Fruit fly (Drosophila melanogaster) whole organism, embryonic: ENCODE measurements around the gene CG13893.

Experiments used
- Adf1 ChIP-seq: fragments of 200-800 bp; sonication (Bioruptor generic); IDR thresholded peaks from 2 replicates; pipeline ENCODE4 v1.3.6; 2022; ENCODE audit warnings: missing biosample characterization, missing genetic modification characterization
- BtbVII ChIP-seq: fragments of 200-800 bp; sonication (Bioruptor generic); optimal IDR thresholded peaks from 3 replicates; lab custom pipeline; 2017; ENCODE audit warnings: missing biosample characterization, mild to moderate bottlenecking, missing genetic modification characterization
- CG10321 ChIP-seq: fragments of 200-800 bp; sonication (Bioruptor generic); IDR thresholded peaks from 2 replicates; pipeline ENCODE4 v1.3.6; 2022; ENCODE audit warnings: missing biosample characterization, missing genetic modification characterization
- CG12104 ChIP-seq: fragments of 200-800 bp; sonication (Bioruptor generic); optimal IDR thresholded peaks from 3 replicates; lab custom pipeline; 2016; ENCODE audit warnings: missing biosample characterization, missing genetic modification characterization
- CG12391 ChIP-seq: fragments of 200-800 bp; sonication (Bioruptor generic); optimal IDR thresholded peaks from 3 replicates; lab custom pipeline; 2018; ENCODE audit warnings: missing biosample characterization, mild to moderate bottlenecking, missing genetic modification characterization, moderate library complexity
- CG12942 ChIP-seq: fragments of 200-800 bp; sonication (Bioruptor generic); optimal IDR thresholded peaks from 3 replicates; lab custom pipeline; 2016; ENCODE audit warnings: missing biosample characterization, missing genetic modification characterization
- CG14050 ChIP-seq: fragments of 200-800 bp; sonication (Bioruptor generic); IDR thresholded peaks from 3 replicates; pipeline ENCODE4 v1.3.6; 2022; ENCODE audit warnings: missing biosample characterization, missing genetic modification characterization
- CG15601 ChIP-seq: fragments of 200-800 bp; sonication (Bioruptor generic); optimal IDR thresholded peaks from 3 replicates; lab custom pipeline; 2019; ENCODE audit warnings: missing biosample characterization, mild to moderate bottlenecking, missing genetic modification characterization, moderate library complexity
- CG17359 ChIP-seq: fragments of 200-800 bp; sonication (Bioruptor generic); optimal IDR thresholded peaks from 3 replicates; lab custom pipeline; 2018; ENCODE audit warnings: missing biosample characterization, mild to moderate bottlenecking, missing genetic modification characterization, moderate library complexity
- CG18619 ChIP-seq: fragments of 200-800 bp; sonication (Bioruptor generic); optimal IDR thresholded peaks from 3 replicates; lab custom pipeline; 2017; ENCODE audit warnings: missing biosample characterization, mild to moderate bottlenecking, missing genetic modification characterization
- CG18764 ChIP-seq: fragments of 200-800 bp; sonication (Bioruptor generic); optimal IDR thresholded peaks from 3 replicates; lab custom pipeline; 2016; ENCODE audit warnings: missing biosample characterization, missing genetic modification characterization
- CG2712 ChIP-seq: fragments of 200-800 bp; optimal IDR thresholded peaks from 3 replicates; lab custom pipeline; 2019; ENCODE audit warnings: missing biosample characterization, mild to moderate bottlenecking, missing genetic modification characterization, moderate library complexity
- CG2875 ChIP-seq: fragments of 200-800 bp; sonication (Bioruptor generic); optimal IDR thresholded peaks from 2 replicates; lab custom pipeline; 2017; ENCODE audit warnings: missing biosample characterization, mild to moderate bottlenecking, missing genetic modification characterization, missing genetic modification reagents
- CG31224 ChIP-seq: fragments of 200-800 bp; sonication (Bioruptor generic); IDR thresholded peaks from 2 replicates; pipeline ENCODE4 v1.3.6; 2022; ENCODE audit warnings: missing biosample characterization, missing genetic modification characterization
- CG43689 ChIP-seq: fragments of 200-800 bp; sonication (Bioruptor generic); IDR thresholded peaks from 2 replicates; pipeline ENCODE4 v1.3.6; 2022; ENCODE audit warnings: missing biosample characterization, missing genetic modification characterization
- CG5953 ChIP-seq: fragments of 200-800 bp; sonication (Bioruptor generic); IDR thresholded peaks from 2 replicates; pipeline ENCODE4 v1.3.6; 2022; ENCODE audit warnings: missing biosample characterization, missing genetic modification characterization
- CG6654 ChIP-seq: fragments of 200-800 bp; sonication (Bioruptor generic); optimal IDR thresholded peaks from 2 replicates; lab custom pipeline; 2017; ENCODE audit warnings: missing biosample characterization, mild to moderate bottlenecking, missing genetic modification characterization
- CG6689 ChIP-seq: fragments of 200-800 bp; sonication (Bioruptor generic); IDR thresholded peaks from 2 replicates; pipeline ENCODE4 v1.3.6; 2022; ENCODE audit warnings: missing biosample characterization, missing genetic modification characterization
- CG7745 ChIP-seq: fragments of 200-800 bp; sonication (Bioruptor generic); optimal IDR thresholded peaks from 2 replicates; lab custom pipeline; 2018; ENCODE audit warnings: missing biosample characterization, mild to moderate bottlenecking, missing genetic modification characterization, moderate library complexity
- CG7786 ChIP-seq: fragments of 200-800 bp; sonication (Bioruptor generic); optimal IDR thresholded peaks from 2 replicates; lab custom pipeline; 2016; ENCODE audit warnings: missing biosample characterization, missing genetic modification characterization
- CG8359 ChIP-seq: fragments of 200-800 bp; sonication (Bioruptor generic); optimal IDR thresholded peaks from 2 replicates; lab custom pipeline; 2017; ENCODE audit warnings: missing biosample characterization, mild to moderate bottlenecking, missing genetic modification characterization, borderline replicate concordance
- CG8388 ChIP-seq: fragments of 200-800 bp; sonication (Bioruptor generic); optimal IDR thresholded peaks from 2 replicates; lab custom pipeline; 2019; ENCODE audit warnings: missing biosample characterization, mild to moderate bottlenecking, missing genetic modification characterization, moderate library complexity
- CG9215 ChIP-seq: fragments of 200-800 bp; sonication (Bioruptor generic); IDR thresholded peaks from 2 replicates; pipeline ENCODE4 v1.3.6; 2022; ENCODE audit warnings: missing biosample characterization, missing genetic modification characterization
- CG9932 ChIP-seq: fragments of 200-800 bp; sonication (Bioruptor generic); IDR thresholded peaks from 2 replicates; pipeline ENCODE4 v1.3.6; 2022; ENCODE audit warnings: missing biosample characterization, missing genetic modification characterization
- CHES-1-like ChIP-seq: fragments of 200-800 bp; sonication (Bioruptor generic); optimal IDR thresholded peaks from 2 replicates; lab custom pipeline; 2016; ENCODE audit warnings: missing biosample characterization, missing genetic modification characterization
- Gug ChIP-seq: fragments of 200-800 bp; sonication (Bioruptor generic); IDR thresholded peaks from 4 replicates; pipeline ENCODE4 v1.3.6; 2022; ENCODE audit warnings: missing biosample characterization, missing genetic modification characterization
- Hmr ChIP-seq: fragments of 200-800 bp; sonication (Bioruptor generic); optimal IDR thresholded peaks from 3 replicates; lab custom pipeline; 2017; ENCODE audit warnings: mild to moderate bottlenecking, missing biosample characterization, missing genetic modification reagents, missing genetic modification characterization
- Hr3 ChIP-seq: fragments of 200-800 bp; sonication (Bioruptor generic); optimal IDR thresholded peaks from 3 replicates; lab custom pipeline; 2016; ENCODE audit warnings: missing biosample characterization, missing genetic modification characterization
- Hr51 ChIP-seq, 2 experiments: fragments of 200-800 bp; sonication (Bioruptor generic); optimal IDR thresholded peaks; 2 replicates in 1 of 2; 3 replicates in 1 of 2; lab custom pipeline; 2016 to 2018; ENCODE audit warnings: missing biosample characterization in 2 of 2, missing genetic modification characterization in 2 of 2, mild to moderate bottlenecking in 1 of 2, moderate library complexity in 1 of 2
- Hsf ChIP-seq: fragments of 200-800 bp; sonication (Bioruptor generic); optimal IDR thresholded peaks from 3 replicates; lab custom pipeline; 2016; ENCODE audit warnings: missing biosample characterization, missing genetic modification characterization
- Sin3A ChIP-seq: fragments of >200 bp; optimal IDR thresholded peaks from 2 replicates; lab custom pipeline; 2018
- ac ChIP-seq: fragments of 200-800 bp; sonication (Bioruptor generic); optimal IDR thresholded peaks from 3 replicates; lab custom pipeline; 2017; ENCODE audit warnings: missing biosample characterization, mild to moderate bottlenecking, missing genetic modification characterization
- al ChIP-seq: fragments of 200-800 bp; sonication (Bioruptor generic); IDR thresholded peaks from 2 replicates; pipeline ENCODE4 v1.3.6; 2022; ENCODE audit warnings: missing biosample characterization, missing genetic modification characterization
- bigmax ChIP-seq: fragments of 200-800 bp; sonication (Bioruptor generic); optimal IDR thresholded peaks from 2 replicates; lab custom pipeline; 2018; ENCODE audit warnings: missing biosample characterization, mild to moderate bottlenecking, missing genetic modification characterization
- dan ChIP-seq: fragments of 200-800 bp; sonication (Bioruptor generic); IDR thresholded peaks from 2 replicates; pipeline ENCODE4 v1.3.6; 2022; ENCODE audit warnings: missing biosample characterization, missing genetic modification characterization
- fd102C ChIP-seq: fragments of 200-800 bp; sonication (Bioruptor generic); optimal IDR thresholded peaks from 2 replicates; lab custom pipeline; 2018; ENCODE audit warnings: missing biosample characterization, mild to moderate bottlenecking, missing genetic modification characterization, moderate library complexity
- fd3F ChIP-seq: fragments of 200-800 bp; sonication (Bioruptor generic); optimal IDR thresholded peaks from 2 replicates; lab custom pipeline; 2018; ENCODE audit warnings: missing biosample characterization, mild to moderate bottlenecking, missing genetic modification characterization, moderate library complexity
- fu2 ChIP-seq: fragments of 200-800 bp; sonication (Bioruptor generic); optimal IDR thresholded peaks from 2 replicates; lab custom pipeline; 2016; ENCODE audit warnings: missing biosample characterization, missing genetic modification characterization
- insv ChIP-seq, 2 experiments: fragments of 200-800 bp; sonication (Bioruptor generic); optimal IDR thresholded peaks; 3 replicates each; lab custom pipeline; 2016 to 2018; ENCODE audit warnings: missing biosample characterization in 2 of 2, missing genetic modification characterization in 2 of 2
- ken ChIP-seq: fragments of 200-800 bp; sonication (Bioruptor generic); IDR thresholded peaks from 3 replicates; pipeline ENCODE4 v1.3.6; 2022; ENCODE audit warnings: missing biosample characterization, missing genetic modification characterization
- lmd ChIP-seq: fragments of 200-800 bp; sonication (Bioruptor generic); IDR thresholded peaks from 2 replicates; pipeline ENCODE4 v1.3.6; 2022; ENCODE audit warnings: missing biosample characterization, missing genetic modification characterization
- mirr ChIP-seq: fragments of 200-800 bp; sonication (Bioruptor generic); optimal IDR thresholded peaks from 3 replicates; lab custom pipeline; 2018; ENCODE audit warnings: missing biosample characterization, mild to moderate bottlenecking, missing genetic modification characterization
- pnt ChIP-seq: fragments of 200-800 bp; sonication (Bioruptor generic); optimal IDR thresholded peaks from 3 replicates; lab custom pipeline; 2016; ENCODE audit warnings: missing biosample characterization, missing genetic modification characterization
- sisA ChIP-seq: fragments of 200-800 bp; sonication (Bioruptor generic); IDR thresholded peaks from 2 replicates; pipeline ENCODE4 v1.3.6; 2022; ENCODE audit warnings: missing biosample characterization, missing genetic modification characterization
- so ChIP-seq: fragments of 200-800 bp; sonication (Bioruptor generic); IDR thresholded peaks from 3 replicates; pipeline ENCODE4 v1.3.6; 2022; ENCODE audit warnings: missing biosample characterization, missing genetic modification characterization
- sqz ChIP-seq: fragments of 200-800 bp; sonication (Bioruptor generic); optimal IDR thresholded peaks from 3 replicates; lab custom pipeline; 2018; ENCODE audit warnings: missing biosample characterization, mild to moderate bottlenecking, missing genetic modification characterization
- ssp ChIP-seq: fragments of 200-800 bp; sonication (Bioruptor generic); IDR thresholded peaks from 2 replicates; pipeline ENCODE4 v1.3.6; 2022; ENCODE audit warnings: missing biosample characterization, missing genetic modification characterization
- sug ChIP-seq: fragments of 200-800 bp; optimal IDR thresholded peaks from 2 replicates; lab custom pipeline; 2019; ENCODE audit warnings: missing biosample characterization, mild to moderate bottlenecking, missing genetic modification characterization, moderate library complexity
- twi ChIP-seq: fragments of 200-800 bp; optimal IDR thresholded peaks from 2 replicates; lab custom pipeline; 2019; ENCODE audit warnings: missing biosample characterization, mild to moderate bottlenecking, missing genetic modification characterization, moderate library complexity

Gene CG13893

dm6 chr3L:621097-621967 lies 17.5 kb upstream of the CG13893 start (continued):
- TF ChIP-seq CG8359 (GFP tag; lab: Kevin White, UChicago), result peak; percentile 85
- TF ChIP-seq CG6654 (GFP tag; lab: Kevin White, UChicago), result peak; percentile 53
- no peak for TF ChIP-seq mirr (GFP tag; lab: Kevin White, UChicago)
- TF ChIP-seq twi, result peak; percentile 91
- peak; percentile 64; the same call in 1 of the 2 replicates for TF ChIP-seq lmd (GFP tag; lab: Robert Waterston, UW)
- peak; percentile 33 for TF ChIP-seq CG7745 (tag; lab: Kevin White, UChicago)
- TF ChIP-seq CG15601 (tag; lab: Kevin White, UChicago), result peak; percentile 87
- TF ChIP-seq CG9932, result no peak
- no peak for TF ChIP-seq CG5953 (GFP tag; lab: Robert Waterston, UW)
- TF ChIP-seq so (GFP tag; lab: Robert Waterston, UW), result peak; percentile 40; the same call in 1 of the 3 replicates
- TF ChIP-seq Hr51 (GFP tag; optimal IDR thresholded peaks at IDR 0.05; lab: Kevin White, UChicago), result peak; percentile 38 to 54
- TF ChIP-seq CG17359 (tag; lab: Kevin White, UChicago), result peak; percentile 66
- peak; percentile 42 for TF ChIP-seq ssp
- TF ChIP-seq fd3F (GFP tag; lab: Kevin White, UChicago), result no peak
- peak; percentile 61 for TF ChIP-seq CG18619 (GFP tag; lab: Kevin White, UChicago)
- TF ChIP-seq BtbVII (GFP tag; lab: Kevin White, UChicago), result peak; percentile 37
- peak; percentile 69; the same call in 2 of the 3 replicates for TF ChIP-seq ken (GFP tag; lab: Robert Waterston, UW)
- TF ChIP-seq Hr3, result peak; percentile 70
- no peak for TF ChIP-seq bigmax
- TF ChIP-seq dan (GFP tag; lab: Robert Waterston, UW), result peak; percentile 83
- peak; percentile 98 for TF ChIP-seq fd102C
- peak; percentile 60 for TF ChIP-seq CG12942 (GFP tag; lab: Kevin White, UChicago)
- peak; percentile 47 for TF ChIP-seq CG7786 (GFP tag; lab: Kevin White, UChicago)
- TF ChIP-seq CG12104 (GFP tag; lab: Kevin White, UChicago), result peak; percentile 54
- peak; percentile 86 for TF ChIP-seq CG12391 (tag; lab: Kevin White, UChicago)
- peak; percentile 62 for TF ChIP-seq CG18764 (GFP tag; lab: Kevin White, UChicago)
- TF ChIP-seq CG8388, result peak; percentile 90
- TF ChIP-seq fu2, result peak; percentile 6
- peak; percentile 80 for TF ChIP-seq Hsf
- peak; percentile 56 for TF ChIP-seq sisA (GFP tag; lab: Robert Waterston, UW)
- peak; percentile 79 for TF ChIP-seq CG6689 (GFP tag; lab: Robert Waterston, UW)
- no peak for TF ChIP-seq CG14050 (GFP tag; lab: Robert Waterston, UW)
- no peak; the same call in 1 of the 2 replicates for TF ChIP-seq CG9215 (GFP tag; lab: Robert Waterston, UW)
- TF ChIP-seq sqz (GFP tag; lab: Kevin White, UChicago), result peak; percentile 61
- no peak for TF ChIP-seq sug (tag; lab: Kevin White, UChicago)
- no peak for TF ChIP-seq CG31224 (GFP tag; lab: Robert Waterston, UW)
- no peak for TF ChIP-seq CG10321 (GFP tag; lab: Robert Waterston, UW)
- no peak for TF ChIP-seq Hmr (GFP tag; lab: Kevin White, UChicago)
- TF ChIP-seq CHES-1-like, result peak; percentile 37
- peak; percentile 97 for TF ChIP-seq ac (GFP tag; lab: Kevin White, UChicago)
- TF ChIP-seq al (GFP tag; lab: Robert Waterston, UW), result no peak
- TF ChIP-seq insv (GFP tag; optimal IDR thresholded peaks at IDR 0.05; lab: Kevin White, UChicago), result peak in 1 of 2 experiments; percentile 24
- TF ChIP-seq CG43689 (GFP tag; lab: Robert Waterston, UW), result no peak
- peak; percentile 94 for TF ChIP-seq CG2712
- peak; percentile 79 for TF ChIP-seq CG2875 (GFP tag; lab: Kevin White, UChicago)
- TF ChIP-seq Adf1 (GFP tag; lab: Robert Waterston, UW), result no peak
- peak; percentile 81 for TF ChIP-seq pnt (GFP tag; lab: Kevin White, UChicago)
- peak; percentile 33; the same call in 1 of the 4 replicates for TF ChIP-seq Gug (GFP tag; lab: Robert Waterston, UW)
- no peak for TF ChIP-seq Sin3A (lab: Kevin White, UChicago)
